Fruit fly (Drosophila melanogaster) whole organism, embryonic: ENCODE data around the gene Vps2.

ENCODE experiments used
- CG14667 ChIP-seq: fragments of 200-800 bp; sonication (Bioruptor generic); IDR thresholded peaks from 2 replicates; pipeline ENCODE4 v1.3.6; 2022; ENCODE audit warnings: missing biosample characterization, missing genetic modification characterization
- CG1602 ChIP-seq: fragments of 200-800 bp; sonication (Bioruptor generic); optimal IDR thresholded peaks from 3 replicates; lab custom pipeline; 2016; ENCODE audit warnings: missing biosample characterization, missing genetic modification characterization
- Kr ChIP-seq: fragments of 200-800 bp; sonication (Bioruptor generic); optimal IDR thresholded peaks from 2 replicates; lab custom pipeline; 2017; ENCODE audit warnings: missing biosample characterization, mild to moderate bottlenecking, missing genetic modification characterization
- MESR4 ChIP-seq: fragments of 200-800 bp; sonication (Bioruptor generic); optimal IDR thresholded peaks from 2 replicates; lab custom pipeline; 2018; ENCODE audit warnings: missing biosample characterization, mild to moderate bottlenecking, missing genetic modification characterization, moderate library complexity
- Sin3A ChIP-seq: fragments of >200 bp; optimal IDR thresholded peaks from 2 replicates; lab custom pipeline; 2018
- fu2 ChIP-seq: fragments of 200-800 bp; sonication (Bioruptor generic); optimal IDR thresholded peaks from 2 replicates; lab custom pipeline; 2016; ENCODE audit warnings: missing biosample characterization, missing genetic modification characterization
- nmo ChIP-seq: fragments of 200-800 bp; sonication (Bioruptor generic); optimal IDR thresholded peaks from 2 replicates; lab custom pipeline; 2018; ENCODE audit warnings: missing biosample characterization, mild to moderate bottlenecking, missing genetic modification characterization, moderate library complexity
- org-1 ChIP-seq: fragments of 200-800 bp; sonication (Bioruptor generic); optimal IDR thresholded peaks from 2 replicates; lab custom pipeline; 2017; ENCODE audit warnings: missing biosample characterization, missing genetic modification characterization
- pnt ChIP-seq: fragments of 200-800 bp; sonication (Bioruptor generic); optimal IDR thresholded peaks from 3 replicates; lab custom pipeline; 2016; ENCODE audit warnings: missing biosample characterization, missing genetic modification characterization
- ranshi ChIP-seq: fragments of 200-800 bp; sonication (Bioruptor generic); IDR thresholded peaks from 2 replicates; pipeline ENCODE4 v1.3.6; 2022; ENCODE audit warnings: missing biosample characterization, missing genetic modification characterization
- salm ChIP-seq: fragments of 200-800 bp; sonication (Bioruptor generic); optimal IDR thresholded peaks from 2 replicates; lab custom pipeline; 2018; ENCODE audit warnings: missing biosample characterization, mild to moderate bottlenecking, missing genetic modification characterization
- seq ChIP-seq: fragments of 200-800 bp; sonication (Bioruptor generic); IDR thresholded peaks from 2 replicates; pipeline ENCODE4 v1.3.6; 2022; ENCODE audit warnings: missing biosample characterization, missing genetic modification characterization
- tup ChIP-seq: fragments of 200-800 bp; sonication (Bioruptor generic); optimal IDR thresholded peaks from 2 replicates; lab custom pipeline; 2016; ENCODE audit warnings: missing biosample characterization, mild to moderate bottlenecking, missing genetic modification characterization, moderate library complexity
- zfh2 ChIP-seq: fragments of 200-800 bp; sonication (Bioruptor generic); optimal IDR thresholded peaks from 2 replicates; lab custom pipeline; 2016; ENCODE audit warnings: missing biosample characterization, missing genetic modification characterization

- no peak for TF ChIP-seq nmo (GFP tag; lab: Kevin White, UChicago)
- no peak for TF ChIP-seq org-1
- TF ChIP-seq Kr (GFP tag; lab: Kevin White, UChicago): no peak
- no peak for TF ChIP-seq pnt (GFP tag; lab: Kevin White, UChicago)
- no peak for TF ChIP-seq Sin3A (lab: Kevin White, UChicago)
- TF ChIP-seq CG14667 (GFP tag; lab: Robert Waterston, UW): no peak
- TF ChIP-seq seq (GFP tag; lab: Robert Waterston, UW): no peak
- TF ChIP-seq MESR4 (GFP tag; lab: Kevin White, UChicago): no peak
- TF ChIP-seq tup (GFP tag; lab: Kevin White, UChicago): no peak
- no peak for TF ChIP-seq ranshi
- no peak for TF ChIP-seq fu2 (GFP tag; lab: Kevin White, UChicago)
- TF ChIP-seq salm (tag; lab: Kevin White, UChicago): no peak
- TF ChIP-seq zfh2 (GFP tag; lab: Kevin White, UChicago): no peak
- TF ChIP-seq CG1602 (GFP tag; lab: Kevin White, UChicago): no peak
Observed at dm6 chr3R:26096192-26096591, 43.6 kb downstream of the Vps2 start.
